Fruit fly (Drosophila melanogaster) whole organism, prepupa: Measurements from ENCODE around the gene sphinx1.

Source experiments
- Blimp-1 ChIP-seq: fragments of 200-800 bp; sonication (Bioruptor generic); optimal IDR thresholded peaks from 3 replicates; lab custom pipeline; 2017; ENCODE audit warnings: missing biosample characterization, missing genetic modification characterization, mild to moderate bottlenecking, moderate library complexity, missing genetic modification reagents
- CG10631 ChIP-seq: fragments of 200-800 bp; sonication (Bioruptor generic); optimal IDR thresholded peaks from 2 replicates; lab custom pipeline; 2016; ENCODE audit warnings: missing biosample characterization, missing genetic modification characterization
- CG10669 ChIP-seq: fragments of 200-800 bp; sonication (Bioruptor generic); optimal IDR thresholded peaks from 3 replicates; lab custom pipeline; 2018; ENCODE audit warnings: missing biosample characterization, mild to moderate bottlenecking, missing genetic modification characterization, moderate library complexity
- CG11294 ChIP-seq: fragments of 200-800 bp; sonication (Bioruptor generic); IDR thresholded peaks from 2 replicates; pipeline ENCODE4 v1.3.6; 2022; ENCODE audit warnings: missing biosample characterization, missing genetic modification characterization
- CG11902 ChIP-seq: fragments of 200-800 bp; sonication (Bioruptor generic); optimal IDR thresholded peaks from 3 replicates; lab custom pipeline; 2016; ENCODE audit warnings: missing biosample characterization, missing genetic modification characterization
- CG16779 ChIP-seq: fragments of 200-800 bp; sonication (Bioruptor generic); optimal IDR thresholded peaks from 3 replicates; lab custom pipeline; 2017; ENCODE audit warnings: missing biosample characterization, mild to moderate bottlenecking, missing genetic modification characterization
- CG3032 ChIP-seq: fragments of 200-800 bp; optimal IDR thresholded peaks from 2 replicates; lab custom pipeline; 2019; ENCODE audit warnings: missing biosample characterization, mild to moderate bottlenecking, missing genetic modification characterization, moderate library complexity
- CG32006 ChIP-seq: fragments of 200-800 bp; sonication (Bioruptor generic); optimal IDR thresholded peaks from 3 replicates; lab custom pipeline; 2017; ENCODE audit warnings: missing biosample characterization, mild to moderate bottlenecking, missing genetic modification characterization
- CG3919 ChIP-seq: fragments of 200-800 bp; sonication (Bioruptor generic); optimal IDR thresholded peaks from 3 replicates; lab custom pipeline; 2016; ENCODE audit warnings: missing biosample characterization, missing genetic modification characterization
- CG6163 ChIP-seq: fragments of 200-800 bp; sonication (Bioruptor generic); IDR thresholded peaks from 3 replicates; pipeline ENCODE4 v1.3.6; 2022; ENCODE audit warnings: missing biosample characterization, missing genetic modification characterization
- CG6792 ChIP-seq: fragments of 200-800 bp; sonication (Bioruptor generic); optimal IDR thresholded peaks from 3 replicates; lab custom pipeline; 2016; ENCODE audit warnings: missing biosample characterization, missing genetic modification characterization
- CG6854 ChIP-seq: fragments of 200-800 bp; sonication (Bioruptor generic); optimal IDR thresholded peaks from 2 replicates; lab custom pipeline; 2017; ENCODE audit warnings: missing biosample characterization, mild to moderate bottlenecking, missing genetic modification characterization
- CG7368 ChIP-seq: fragments of 200-800 bp; sonication (Bioruptor generic); optimal IDR thresholded peaks from 3 replicates; lab custom pipeline; 2016; ENCODE audit warnings: missing biosample characterization, missing genetic modification characterization
- CG8319 ChIP-seq: fragments of 200-800 bp; sonication (Bioruptor generic); optimal IDR thresholded peaks from 3 replicates; lab custom pipeline; 2016; ENCODE audit warnings: missing biosample characterization, missing genetic modification characterization
- CG9139 ChIP-seq: fragments of 200-800 bp; sonication (Bioruptor generic); optimal IDR thresholded peaks from 3 replicates; lab custom pipeline; 2017; ENCODE audit warnings: missing biosample characterization, mild to moderate bottlenecking, missing genetic modification characterization
- Eip75B ChIP-seq: fragments of 200-800 bp; sonication (Bioruptor generic); optimal IDR thresholded peaks from 3 replicates; lab custom pipeline; 2016; ENCODE audit warnings: missing biosample characterization, missing genetic modification characterization
- Eip78C ChIP-seq: fragments of 200-800 bp; sonication (Bioruptor generic); peaks from one replicate; lab custom pipeline; 2016; ENCODE audit warnings: missing biosample characterization, missing genetic modification characterization
- Eip93F ChIP-seq: fragments of 200-800 bp; sonication (Bioruptor generic); optimal IDR thresholded peaks from 2 replicates; lab custom pipeline; 2016; ENCODE audit warnings: missing biosample characterization, mild to moderate bottlenecking, missing genetic modification characterization
- Ets21C ChIP-seq: fragments of 200-800 bp; sonication (Bioruptor generic); optimal IDR thresholded peaks from 3 replicates; lab custom pipeline; 2016; ENCODE audit warnings: missing biosample characterization, missing genetic modification characterization
- Hr38 ChIP-seq: sonication (Bioruptor generic); optimal IDR thresholded peaks from 2 replicates; lab custom pipeline; 2016; ENCODE audit warnings: missing biosample characterization, missing genetic modification characterization
- Met ChIP-seq: fragments of 200-800 bp; sonication (Bioruptor generic); optimal IDR thresholded peaks from 3 replicates; lab custom pipeline; 2016; ENCODE audit warnings: missing biosample characterization, missing genetic modification characterization
- OdsH ChIP-seq: fragments of 200-800 bp; sonication (Bioruptor generic); optimal IDR thresholded peaks from 3 replicates; lab custom pipeline; 2016; ENCODE audit warnings: missing biosample characterization, missing genetic modification characterization
- Smox ChIP-seq: fragments of 200-800 bp; sonication (Bioruptor generic); optimal IDR thresholded peaks from 3 replicates; lab custom pipeline; 2016; ENCODE audit warnings: missing biosample characterization, missing genetic modification characterization
- Sox102F ChIP-seq: fragments of 200-800 bp; sonication (Bioruptor generic); optimal IDR thresholded peaks from 2 replicates; lab custom pipeline; 2016; ENCODE audit warnings: missing biosample characterization, mild to moderate bottlenecking, missing genetic modification characterization
- Sox15 ChIP-seq: fragments of 200-800 bp; sonication (Bioruptor generic); optimal IDR thresholded peaks from 3 replicates; lab custom pipeline; 2016; ENCODE audit warnings: missing biosample characterization, missing genetic modification characterization
- acj6 ChIP-seq: fragments of 200-800 bp; sonication (Bioruptor generic); optimal IDR thresholded peaks from 3 replicates; lab custom pipeline; 2016; ENCODE audit warnings: missing biosample characterization, missing genetic modification characterization
- cyc ChIP-seq: fragments of 200-800 bp; sonication (Bioruptor generic); optimal IDR thresholded peaks from 3 replicates; lab custom pipeline; 2016; ENCODE audit warnings: missing biosample characterization, missing genetic modification characterization
- dac ChIP-seq: fragments of 200-800 bp; sonication (Bioruptor generic); optimal IDR thresholded peaks from 2 replicates; lab custom pipeline; 2017; ENCODE audit warnings: missing biosample characterization, mild to moderate bottlenecking, missing genetic modification characterization
- dsx ChIP-seq: fragments of 200-800 bp; optimal IDR thresholded peaks from 3 replicates; lab custom pipeline; 2019; ENCODE audit warnings: missing biosample characterization, mild to moderate bottlenecking, missing genetic modification characterization, moderate library complexity; ENCODE audit not compliant: poor library complexity, severe bottlenecking
- eg ChIP-seq: fragments of 200-800 bp; sonication (Bioruptor generic); IDR thresholded peaks from 3 replicates; pipeline ENCODE4 v1.3.6; 2022; ENCODE audit warnings: missing biosample characterization, missing genetic modification characterization
- esn ChIP-seq: fragments of 200-800 bp; sonication (Bioruptor generic); optimal IDR thresholded peaks from 2 replicates; lab custom pipeline; 2016; ENCODE audit warnings: missing biosample characterization, mild to moderate bottlenecking, missing genetic modification characterization, moderate library complexity
- fkh ChIP-seq: fragments of 200-800 bp; sonication (Bioruptor generic); optimal IDR thresholded peaks from 3 replicates; lab custom pipeline; 2017; ENCODE audit warnings: missing biosample characterization, mild to moderate bottlenecking, missing genetic modification characterization, moderate library complexity
- lz ChIP-seq: fragments of 200-800 bp; sonication (Bioruptor generic); optimal IDR thresholded peaks from 3 replicates; lab custom pipeline; 2016; ENCODE audit warnings: missing biosample characterization, missing genetic modification characterization
- net ChIP-seq: fragments of 200-800 bp; sonication (Bioruptor generic); optimal IDR thresholded peaks from 3 replicates; lab custom pipeline; 2016; ENCODE audit warnings: missing biosample characterization, missing genetic modification characterization
- salr ChIP-seq, 2 experiments: fragments of 200-800 bp; sonication (Bioruptor generic); optimal IDR thresholded peaks; 3 replicates each; lab custom pipeline; 2016 to 2018; ENCODE audit warnings: missing biosample characterization in 2 of 2, missing genetic modification characterization in 2 of 2, mild to moderate bottlenecking in 1 of 2
- spab ChIP-seq: fragments of 200-800 bp; sonication (Bioruptor generic); optimal IDR thresholded peaks from 2 replicates; lab custom pipeline; 2017; ENCODE audit warnings: missing biosample characterization, mild to moderate bottlenecking, missing genetic modification characterization, missing genetic modification reagents
- topi ChIP-seq: fragments of 200-800 bp; sonication (Bioruptor generic); optimal IDR thresholded peaks from 3 replicates; lab custom pipeline; 2016; ENCODE audit warnings: missing biosample characterization, missing genetic modification characterization

Gene sphinx1

dm6 chr3L:7439305-7439704, at the start of gene sphinx1:
sphinx1 (minus strand) TSS chr3L:7439405.
- TF ChIP-seq CG9139 (GFP tag; lab: Kevin White, UChicago) (no peak), OdsH (no peak), CG6792 (no peak), CG11902 (GFP tag; lab: Kevin White, UChicago) (no peak), esn (GFP tag; lab: Kevin White, UChicago) (no peak), dac (no peak), Ets21C (GFP tag; lab: Kevin White, UChicago) (no peak), Hr38 (GFP tag; lab: Kevin White, UChicago) (no peak)

- TF ChIP-seq CG8319, result no peak
- no peak for TF ChIP-seq Met (GFP tag; lab: Kevin White, UChicago)
- no peak for TF ChIP-seq salr (GFP tag; optimal IDR thresholded peaks at IDR 0.05; lab: Kevin White, UChicago)
- no peak for TF ChIP-seq Sox102F (GFP tag; lab: Kevin White, UChicago)
- TF ChIP-seq eg (GFP tag; lab: Robert Waterston, UW), result no peak
- no peak for TF ChIP-seq spab
- TF ChIP-seq CG7368 (GFP tag; lab: Kevin White, UChicago), result no peak
- TF ChIP-seq fkh (GFP tag; lab: Kevin White, UChicago), result no peak
- TF ChIP-seq Eip93F (GFP tag; lab: Kevin White, UChicago), result no peak
Measured at dm6 chr3L:7485667-7486066, 46.5 kb upstream of the sphinx1 start, which contains the start of gene mthl6. mthl6 (plus strand) TSS chr3L:7485967.

dm6 chr3L:7475270-7475669, 36.1 kb upstream of the sphinx1 start, which contains the start of gene CG43292:
CG43292 (plus strand) TSS chr3L:7475570.
- no peak for TF ChIP-seq CG11294 (GFP tag; lab: Robert Waterston, UW)
- TF ChIP-seq CG8319, result no peak
- TF ChIP-seq acj6 (GFP tag; lab: Kevin White, UChicago), result no peak
- TF ChIP-seq dsx (GFP tag; lab: Kevin White, UChicago), result no peak
- TF ChIP-seq esn (GFP tag; lab: Kevin White, UChicago), result no peak
- no peak for TF ChIP-seq net (GFP tag; lab: Kevin White, UChicago)
- no peak for TF ChIP-seq CG16779 (tag; lab: Kevin White, UChicago)
- no peak for TF ChIP-seq CG3032 (tag; lab: Kevin White, UChicago)
- TF ChIP-seq CG3919 (GFP tag; lab: Kevin White, UChicago), result no peak
- no peak for TF ChIP-seq CG6854 (GFP tag; lab: Kevin White, UChicago)
- no peak for TF ChIP-seq Ets21C (GFP tag; lab: Kevin White, UChicago)
- no peak for TF ChIP-seq lz
- no peak for TF ChIP-seq OdsH
- no peak for TF ChIP-seq Blimp-1

- TF ChIP-seq cyc (GFP tag; lab: Kevin White, UChicago), result no peak
- no peak for TF ChIP-seq topi (GFP tag; lab: Kevin White, UChicago)
- no peak for TF ChIP-seq Eip75B (GFP tag; lab: Kevin White, UChicago)
- no peak for TF ChIP-seq Eip78C (GFP tag; lab: Kevin White, UChicago)
- TF ChIP-seq CG10669 (GFP tag; lab: Kevin White, UChicago), result no peak
- no peak for TF ChIP-seq CG9139 (GFP tag; lab: Kevin White, UChicago)
- no peak for TF ChIP-seq CG32006 (GFP tag; lab: Kevin White, UChicago)
- no peak for TF ChIP-seq Sox15 (GFP tag; lab: Kevin White, UChicago)
- TF ChIP-seq CG10631 (GFP tag; lab: Kevin White, UChicago), result no peak
- TF ChIP-seq Smox, result no peak
- TF ChIP-seq CG6163 (GFP tag; lab: Robert Waterston, UW), result no peak
- TF ChIP-seq Blimp-1, result no peak
- TF ChIP-seq lz, result no peak
Measured at dm6 chr3L:7471259-7471658, 32.1 kb upstream of the sphinx1 start, which contains the start of gene CG8541. CG8541 (plus strand) TSS chr3L:7471559.
